Worm (Caenorhabditis elegans): ENCODE results near the gene T02B11.6.

ce11 chrV:847521-847920 is 41.6 kb downstream of the T02B11.6 start, which contains the start of gene srbc-13:
- TF ChIP-seq ces-1 (GFP tag; optimal IDR thresholded peaks at IDR 0.05), result no peak
- TF ChIP-seq unc-62 (GFP tag; optimal IDR thresholded peaks at IDR 0.05), result no peak
- no peak for TF ChIP-seq nhr-237 (tag; optimal IDR thresholded peaks at IDR 0.05)
- TF ChIP-seq nhr-28 (tag; optimal IDR thresholded peaks at IDR 0.05), result no peak
- no peak for TF ChIP-seq nhr-12 (tag; optimal IDR thresholded peaks at IDR 0.05)
- no peak for TF ChIP-seq elt-3 (tag; optimal IDR thresholded peaks at IDR 0.05)
- no peak for TF ChIP-seq ztf-11 (tag; optimal IDR thresholded peaks at IDR 0.05)
- TF ChIP-seq snpc-4 (tag; optimal IDR thresholded peaks at IDR 0.05), result no peak
- TF ChIP-seq elt-1 (tag; optimal IDR thresholded peaks at IDR 0.05; ENCODE audit: borderline replicate concordance, insufficient read depth), result no peak

Measured in whole organism, mixed stage, embryonic.